Worm (Caenorhabditis elegans): ENCODE measurements around the gene Y39G8B.1.

DNA sequence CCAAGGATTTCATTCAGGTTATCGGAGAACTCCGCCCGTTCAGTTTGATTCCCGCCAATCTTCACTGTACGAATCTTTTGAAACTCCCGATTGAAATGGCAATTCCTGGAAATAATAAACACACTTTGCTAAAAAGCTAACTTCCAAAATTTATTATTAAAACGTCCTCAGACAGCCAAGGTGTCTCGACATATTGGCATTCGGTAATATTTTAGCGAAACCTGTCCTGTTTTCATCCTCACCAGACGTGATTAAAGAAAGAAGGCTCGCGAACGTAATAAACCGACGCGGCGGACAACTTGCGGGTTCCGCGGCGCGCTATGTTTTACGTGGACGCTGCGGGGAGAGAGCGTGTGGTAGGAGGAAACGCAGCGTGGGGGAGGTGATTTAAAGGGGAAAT, 44.6 kb upstream of the Y39G8B.1 start:
- TF ChIP-seq W03F9.2 (tag; optimal IDR thresholded peaks at IDR 0.05) (peak; percentile 61), him-1 (tag; optimal IDR thresholded peaks at IDR 0.05) (no peak), dao-5 (tag; optimal IDR thresholded peaks at IDR 0.05) (peak; percentile 45)
